Worm (Caenorhabditis elegans) whole organism, L3 larva: ENCODE measurements around the gene har-1.

ENCODE experiments used
- aly-2 ChIP-seq: fragments of 150-350 bp; optimal IDR thresholded peaks from 2 replicates; lab custom pipeline; 2014; ENCODE audit warnings: missing biosample characterization, missing genetic modification characterization
- egl-27 ChIP-seq: sonication (generic microtip); optimal IDR thresholded peaks from 4 replicates; lab custom pipeline; 2017; ENCODE audit warnings: missing biosample characterization, missing genetic modification reagents, missing genetic modification characterization
- nhr-43 ChIP-seq: sonication (generic microtip); optimal IDR thresholded peaks from 2 replicates; lab custom pipeline; 2016; ENCODE audit warnings: mild to moderate bottlenecking, missing genetic modification characterization, missing compliant biosample characterization; ENCODE audit not compliant: poor library complexity, severe bottlenecking
- pqm-1 ChIP-seq: fragments of 150-350 bp; optimal IDR thresholded peaks from 2 replicates; lab custom pipeline; 2017; ENCODE audit warnings: missing biosample characterization, missing genetic modification characterization, inconsistent platforms
- snpc-4 ChIP-seq: fragments of 150-350 bp; optimal IDR thresholded peaks from 2 replicates; lab custom pipeline; 2014; ENCODE audit warnings: missing biosample characterization, missing genetic modification characterization
- ztf-11 ChIP-seq: fragments of 150-350 bp; optimal IDR thresholded peaks from 2 replicates; lab custom pipeline; 2014; ENCODE audit warnings: missing biosample characterization, missing genetic modification characterization

- TF ChIP-seq egl-27 (tag; lab: Kevin White, UChicago) (no peak), snpc-4 (tag; lab: Kevin White, UChicago) (no peak), ztf-11 (tag; lab: Kevin White, UChicago) (no peak), pqm-1 (no peak), nhr-43 (tag; lab: Kevin White, UChicago) (no peak), aly-2 (tag; lab: Kevin White, UChicago) (no peak)
These were observed 45.1 kb downstream of the har-1 start, which contains the start of gene asd-1 for ce11 chrIII:4196988-4197384.
